Fruit fly (Drosophila melanogaster) whole organism, embryonic: ENCODE measurements around the gene Mvl.
A peak's percentile ranks its signal among the peaks of the same experiment; 100 is the strongest.

ENCODE experiments used
- CG12659 ChIP-seq: fragments of 200-800 bp; sonication (Bioruptor generic); optimal IDR thresholded peaks from 3 replicates; lab custom pipeline; 2017; ENCODE audit warnings: mild to moderate bottlenecking, missing biosample characterization, missing genetic modification reagents, missing genetic modification characterization
- CG13424 ChIP-seq: fragments of 200-800 bp; sonication (Bioruptor generic); optimal IDR thresholded peaks from 2 replicates; lab custom pipeline; 2019; ENCODE audit warnings: missing biosample characterization, mild to moderate bottlenecking, missing genetic modification characterization, moderate library complexity
- CG18011 ChIP-seq: fragments of 200-800 bp; sonication (Bioruptor generic); optimal IDR thresholded peaks from 2 replicates; lab custom pipeline; 2017; ENCODE audit warnings: missing biosample characterization, missing genetic modification characterization, mild to moderate bottlenecking, moderate library complexity, missing genotype
- CG1832 ChIP-seq: fragments of 200-800 bp; sonication (Bioruptor generic); optimal IDR thresholded peaks from 2 replicates; lab custom pipeline; 2017; ENCODE audit warnings: missing biosample characterization, mild to moderate bottlenecking, missing genetic modification characterization, inconsistent platforms
- CG2129 ChIP-seq: fragments of 200-800 bp; sonication (Bioruptor generic); IDR thresholded peaks from 2 replicates; pipeline ENCODE4 v1.3.6; 2022; ENCODE audit warnings: missing biosample characterization, missing genetic modification characterization; ENCODE audit not compliant: partially characterized antibody
- CG2678 ChIP-seq: fragments of 200-800 bp; sonication (Bioruptor generic); optimal IDR thresholded peaks from 3 replicates; lab custom pipeline; 2019; ENCODE audit warnings: missing biosample characterization, mild to moderate bottlenecking, missing genetic modification characterization, moderate library complexity
- CG32767 ChIP-seq: fragments of 200-800 bp; sonication (Bioruptor generic); IDR thresholded peaks from 2 replicates; pipeline ENCODE4 v1.3.6; 2022; ENCODE audit warnings: missing biosample characterization, missing genetic modification characterization
- CG32772 ChIP-seq: fragments of 200-800 bp; sonication (Bioruptor generic); IDR thresholded peaks from 2 replicates; pipeline ENCODE4 v1.3.6; 2022; ENCODE audit warnings: missing biosample characterization, missing genetic modification characterization
- CG3847 ChIP-seq: fragments of 200-800 bp; sonication (Bioruptor generic); IDR thresholded peaks from 2 replicates; pipeline ENCODE4 v1.3.6; 2022; ENCODE audit warnings: missing biosample characterization, missing genetic modification characterization
- CG4282 ChIP-seq: fragments of 200-800 bp; sonication (Bioruptor generic); optimal IDR thresholded peaks from 2 replicates; lab custom pipeline; 2016; ENCODE audit warnings: missing biosample characterization, missing genetic modification characterization
- CG6272 ChIP-seq: fragments of 200-800 bp; sonication (Bioruptor generic); IDR thresholded peaks from 2 replicates; pipeline ENCODE4 v1.3.6; 2022; ENCODE audit warnings: missing biosample characterization, missing genetic modification characterization
- CG6654 ChIP-seq: fragments of 200-800 bp; sonication (Bioruptor generic); optimal IDR thresholded peaks from 2 replicates; lab custom pipeline; 2017; ENCODE audit warnings: missing biosample characterization, mild to moderate bottlenecking, missing genetic modification characterization
- CG6765 ChIP-seq: fragments of 200-800 bp; sonication (Bioruptor generic); optimal IDR thresholded peaks from 3 replicates; lab custom pipeline; 2017; ENCODE audit warnings: missing biosample characterization, mild to moderate bottlenecking, missing genetic modification characterization
- CG8281 ChIP-seq: fragments of 200-800 bp; sonication (Bioruptor generic); optimal IDR thresholded peaks from 2 replicates; lab custom pipeline; 2018; ENCODE audit warnings: missing biosample characterization, mild to moderate bottlenecking, missing genetic modification characterization, moderate library complexity
- CG8359 ChIP-seq: fragments of 200-800 bp; sonication (Bioruptor generic); optimal IDR thresholded peaks from 2 replicates; lab custom pipeline; 2017; ENCODE audit warnings: missing biosample characterization, mild to moderate bottlenecking, missing genetic modification characterization, borderline replicate concordance
- CG9215 ChIP-seq: fragments of 200-800 bp; sonication (Bioruptor generic); IDR thresholded peaks from 2 replicates; pipeline ENCODE4 v1.3.6; 2022; ENCODE audit warnings: missing biosample characterization, missing genetic modification characterization
- CG9437 ChIP-seq: fragments of 200-800 bp; sonication (Bioruptor generic); optimal IDR thresholded peaks from 2 replicates; lab custom pipeline; 2018; ENCODE audit warnings: missing biosample characterization, mild to moderate bottlenecking, missing genetic modification characterization
- CG9876 ChIP-seq: fragments of 200-800 bp; sonication (Bioruptor generic); optimal IDR thresholded peaks from 2 replicates; lab custom pipeline; 2016; ENCODE audit warnings: missing biosample characterization, missing genetic modification characterization
- Dip2 ChIP-seq: fragments of 200-800 bp; sonication (Bioruptor generic); IDR thresholded peaks from 2 replicates; pipeline ENCODE4 v1.3.6; 2022; ENCODE audit warnings: missing biosample characterization, missing genetic modification characterization
- Dip3 ChIP-seq: fragments of 200-800 bp; sonication (Bioruptor generic); optimal IDR thresholded peaks from 3 replicates; lab custom pipeline; 2016; ENCODE audit warnings: missing biosample characterization, missing genetic modification characterization
- Dp ChIP-seq: fragments of 200-800 bp; sonication (Bioruptor generic); optimal IDR thresholded peaks from 2 replicates; lab custom pipeline; 2018; ENCODE audit warnings: missing biosample characterization, mild to moderate bottlenecking, missing genetic modification characterization, moderate library complexity
- Elba2 ChIP-seq: fragments of 200-800 bp; sonication (Bioruptor generic); optimal IDR thresholded peaks from 3 replicates; lab custom pipeline; 2016; ENCODE audit warnings: missing biosample characterization, missing genetic modification characterization
- Ets65A ChIP-seq: fragments of 200-800 bp; sonication (Bioruptor generic); peaks from one replicate; lab custom pipeline; 2016; ENCODE audit warnings: missing biosample characterization, missing genetic modification characterization
- HmgZ ChIP-seq: fragments of 200-800 bp; sonication (Bioruptor generic); optimal IDR thresholded peaks from 2 replicates; lab custom pipeline; 2018; ENCODE audit warnings: missing biosample characterization, mild to moderate bottlenecking, missing genetic modification characterization
- Hr39 ChIP-seq: fragments of >200 bp; optimal IDR thresholded peaks from 2 replicates; lab custom pipeline; 2017
- Jarid2 ChIP-seq: fragments of 200-800 bp; sonication (Bioruptor generic); optimal IDR thresholded peaks from 3 replicates; lab custom pipeline; 2017; ENCODE audit warnings: mild to moderate bottlenecking, missing biosample characterization, missing genetic modification reagents, missing genetic modification characterization
- MTF-1 ChIP-seq: fragments of 200-800 bp; sonication (Bioruptor generic); optimal IDR thresholded peaks from 2 replicates; lab custom pipeline; 2018; ENCODE audit warnings: missing biosample characterization, mild to moderate bottlenecking, missing genetic modification characterization, borderline replicate concordance
- Mad ChIP-seq: fragments of 200-800 bp; sonication (Bioruptor generic); optimal IDR thresholded peaks from 2 replicates; lab custom pipeline; 2016; ENCODE audit warnings: missing biosample characterization, missing genetic modification characterization
- Neu2 ChIP-seq: fragments of 200-800 bp; sonication (Bioruptor generic); optimal IDR thresholded peaks from 3 replicates; lab custom pipeline; 2016; ENCODE audit warnings: missing biosample characterization, missing genetic modification characterization, borderline replicate concordance
- Nf-YC ChIP-seq: fragments of 200-800 bp; optimal IDR thresholded peaks from 3 replicates; lab custom pipeline; 2019; ENCODE audit warnings: missing biosample characterization, mild to moderate bottlenecking, missing genetic modification characterization, moderate library complexity
- Side ChIP-seq: fragments of 200-800 bp; sonication (Bioruptor generic); optimal IDR thresholded peaks from 2 replicates; lab custom pipeline; 2016; ENCODE audit warnings: missing biosample characterization, missing genetic modification characterization
- aop ChIP-seq: fragments of 200-800 bp; sonication (Bioruptor generic); IDR thresholded peaks from 2 replicates; pipeline ENCODE4 v1.3.6; 2022; ENCODE audit warnings: missing biosample characterization, missing genetic modification characterization
- az2 ChIP-seq: fragments of 200-800 bp; sonication (Bioruptor generic); optimal IDR thresholded peaks from 3 replicates; lab custom pipeline; 2016; ENCODE audit warnings: missing biosample characterization, missing genetic modification characterization
- bsh ChIP-seq, 2 experiments: fragments of 200-800 bp; sonication (Bioruptor generic); optimal IDR thresholded peaks; 2 replicates each; lab custom pipeline; 2017 to 2018; ENCODE audit warnings: mild to moderate bottlenecking in 2 of 2, missing biosample characterization in 2 of 2, missing genetic modification characterization in 2 of 2, moderate library complexity in 1 of 2
- cato ChIP-seq: fragments of 200-800 bp; sonication (Bioruptor generic); optimal IDR thresholded peaks from 2 replicates; lab custom pipeline; 2016; ENCODE audit warnings: missing biosample characterization, missing genetic modification characterization, borderline replicate concordance
- chm ChIP-seq: fragments of 200-800 bp; sonication (Bioruptor generic); IDR thresholded peaks from 2 replicates; pipeline ENCODE4 v1.3.6; 2022; ENCODE audit warnings: missing biosample characterization, missing genetic modification characterization
- chn ChIP-seq: fragments of 200-800 bp; sonication (Bioruptor generic); optimal IDR thresholded peaks from 2 replicates; lab custom pipeline; 2016; ENCODE audit warnings: missing biosample characterization, missing genetic modification characterization
- gem ChIP-seq: fragments of 200-800 bp; sonication (Bioruptor generic); optimal IDR thresholded peaks from 2 replicates; lab custom pipeline; 2019; ENCODE audit warnings: missing biosample characterization, mild to moderate bottlenecking, missing genetic modification characterization, moderate library complexity
- gro ChIP-seq: fragments of 200-800 bp; sonication (Bioruptor generic); optimal IDR thresholded peaks from 2 replicates; lab custom pipeline; 2016; ENCODE audit warnings: missing biosample characterization, missing genetic modification characterization
- mam ChIP-seq: fragments of 200-800 bp; sonication (Bioruptor generic); optimal IDR thresholded peaks from 3 replicates; lab custom pipeline; 2016; ENCODE audit warnings: missing biosample characterization, missing genetic modification characterization
- oc ChIP-seq: fragments of 200-800 bp; sonication (Bioruptor generic); optimal IDR thresholded peaks from 2 replicates; lab custom pipeline; 2018; ENCODE audit warnings: missing biosample characterization, mild to moderate bottlenecking, missing genetic modification characterization, moderate library complexity
- pho ChIP-seq: fragments of 200-800 bp; sonication (Bioruptor generic); optimal IDR thresholded peaks from 2 replicates; lab custom pipeline; 2016; ENCODE audit warnings: missing biosample characterization, missing genetic modification characterization
- pum ChIP-seq: fragments of 200-800 bp; sonication (Bioruptor generic); optimal IDR thresholded peaks from 2 replicates; lab custom pipeline; 2016; ENCODE audit warnings: missing biosample characterization, missing genetic modification characterization
- sd ChIP-seq: fragments of 200-800 bp; sonication (Bioruptor generic); optimal IDR thresholded peaks from 3 replicates; lab custom pipeline; 2018; ENCODE audit warnings: missing biosample characterization, mild to moderate bottlenecking, missing genetic modification characterization, moderate library complexity
- sens-2 ChIP-seq: fragments of 200-800 bp; sonication (Bioruptor generic); IDR thresholded peaks from 2 replicates; pipeline ENCODE4 v1.3.6; 2022; ENCODE audit warnings: missing biosample characterization, missing genetic modification characterization
- sr ChIP-seq: fragments of 200-800 bp; sonication (Bioruptor generic); IDR thresholded peaks from 3 replicates; pipeline ENCODE4 v1.3.6; 2022; ENCODE audit warnings: missing biosample characterization, missing genetic modification characterization
- stwl ChIP-seq: fragments of 200-800 bp; sonication (Bioruptor generic); optimal IDR thresholded peaks from 3 replicates; lab custom pipeline; 2018; ENCODE audit warnings: missing biosample characterization, mild to moderate bottlenecking, missing genetic modification characterization, moderate library complexity
- tio ChIP-seq: fragments of 200-800 bp; sonication (Bioruptor generic); optimal IDR thresholded peaks from 2 replicates; lab custom pipeline; 2017; ENCODE audit warnings: missing biosample characterization, missing genetic modification characterization, inconsistent platforms
- toy ChIP-seq: fragments of 200-800 bp; sonication (Bioruptor generic); IDR thresholded peaks from 2 replicates; pipeline ENCODE4 v1.3.6; 2022; ENCODE audit warnings: missing biosample characterization, missing genetic modification characterization
- zf30C ChIP-seq: fragments of 200-800 bp; sonication (Bioruptor generic); optimal IDR thresholded peaks from 3 replicates; lab custom pipeline; 2018; ENCODE audit warnings: missing biosample characterization, mild to moderate bottlenecking, missing genetic modification characterization

Mvl gene

DNA sequence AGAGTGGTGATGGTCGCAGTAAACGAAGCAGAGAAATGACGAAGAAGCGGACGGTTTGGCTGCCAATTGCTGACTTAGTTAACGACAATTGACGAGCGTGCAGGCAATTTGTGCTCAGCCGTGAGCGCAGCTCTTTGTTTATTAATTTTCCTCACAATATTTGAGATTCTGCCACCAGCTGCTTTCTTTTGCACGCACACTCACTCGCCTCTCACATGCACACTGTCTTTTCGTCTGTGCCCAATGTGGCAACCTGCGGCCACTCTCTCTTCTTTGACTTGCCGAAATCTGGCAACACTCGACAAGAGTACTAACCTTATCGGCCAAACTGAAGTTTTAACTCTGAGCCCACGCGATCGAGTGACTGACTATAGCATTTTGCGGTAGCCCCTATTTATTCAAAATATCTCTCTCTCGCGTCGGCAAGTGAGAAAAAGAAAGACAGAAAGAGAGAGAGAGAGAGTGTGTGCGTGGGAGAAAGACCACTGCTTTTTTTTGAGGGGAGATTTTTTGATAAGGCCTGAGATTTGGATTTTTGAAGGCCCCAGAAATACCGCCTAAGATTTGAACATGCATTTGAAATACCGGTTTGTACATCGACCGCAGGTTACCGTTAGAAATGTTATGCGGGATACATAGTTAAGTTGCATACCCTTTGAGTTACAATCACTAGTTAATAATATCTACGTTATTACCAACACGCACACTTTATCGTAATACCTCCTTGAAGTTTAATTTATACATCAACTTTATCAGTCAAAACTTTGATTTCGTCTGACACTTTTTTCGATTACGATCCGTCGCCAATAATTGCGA, at the start of gene Mvl (continued):
- TF ChIP-seq CG9215 (GFP tag; lab: Robert Waterston, UW), result no peak
- peak; percentile 9 for TF ChIP-seq zf30C (GFP tag; lab: Kevin White, UChicago)
- no peak for TF ChIP-seq Neu2 (GFP tag; lab: Kevin White, UChicago)
- TF ChIP-seq CG6272 (GFP tag; lab: Robert Waterston, UW), result no peak
- no peak for TF ChIP-seq CG2129 (GFP tag; lab: Robert Waterston, UW)
- peak; percentile 55; the same call in 1 of the 2 replicates for TF ChIP-seq chm
- TF ChIP-seq oc (tag; lab: Kevin White, UChicago), result no peak
- TF ChIP-seq mam (GFP tag; lab: Kevin White, UChicago), result no peak
- no peak for TF ChIP-seq CG8281 (tag; lab: Kevin White, UChicago)
- TF ChIP-seq pho (GFP tag; lab: Kevin White, UChicago), result no peak
- no peak for TF ChIP-seq Hr39 (lab: Kevin White, UChicago)
- no peak for TF ChIP-seq chn (GFP tag; lab: Kevin White, UChicago)
- TF ChIP-seq gem, result no peak
- no peak for TF ChIP-seq pum (GFP tag; lab: Kevin White, UChicago)
- no peak for TF ChIP-seq MTF-1 (GFP tag; lab: Kevin White, UChicago)
- peak; percentile 20 for TF ChIP-seq CG6765 (GFP tag; lab: Kevin White, UChicago)
- peak; percentile 8 for TF ChIP-seq sd
- no peak for TF ChIP-seq Dip3
- TF ChIP-seq Nf-YC (tag; lab: Kevin White, UChicago), result peak; percentile 12
- 0 out of 2 replicates have a peak, but pooled peaks have one; percentile 44 for TF ChIP-seq sens-2
- TF ChIP-seq gro (GFP tag; lab: Kevin White, UChicago), result peak; percentile 48
- TF ChIP-seq CG32767 (GFP tag; lab: Robert Waterston, UW), result no peak
- peak; percentile 25 for TF ChIP-seq Side (GFP tag; lab: Kevin White, UChicago)
- TF ChIP-seq CG12659, result peak; percentile 39
- peak; percentile 34; the same call in 1 of the 2 replicates for TF ChIP-seq CG3847 (GFP tag; lab: Robert Waterston, UW)
- TF ChIP-seq Mad, result no peak
- no peak for TF ChIP-seq Dip2 (GFP tag; lab: Robert Waterston, UW)
- peak; percentile 73 for TF ChIP-seq stwl (tag; lab: Kevin White, UChicago)
- no peak for TF ChIP-seq toy
- no peak for TF ChIP-seq CG8359 (GFP tag; lab: Kevin White, UChicago)
- no peak for TF ChIP-seq Elba2
- no peak for TF ChIP-seq CG9437 (GFP tag; lab: Kevin White, UChicago)
- no peak for TF ChIP-seq CG2678
- TF ChIP-seq CG4282, result no peak
- TF ChIP-seq bsh (GFP tag; optimal IDR thresholded peaks at IDR 0.05; lab: Kevin White, UChicago), result no peak
- peak; percentile 3 for TF ChIP-seq CG18011 (GFP tag; lab: Kevin White, UChicago)
- TF ChIP-seq CG9876 (GFP tag; lab: Kevin White, UChicago), result no peak
- TF ChIP-seq HmgZ (tag; lab: Kevin White, UChicago), result peak; percentile 81
- TF ChIP-seq CG32772 (GFP tag; lab: Robert Waterston, UW), result no peak
- no peak for TF ChIP-seq tio (GFP tag; lab: Kevin White, UChicago)
- peak; percentile 74 for TF ChIP-seq CG1832
- TF ChIP-seq cato, result no peak
- TF ChIP-seq sr, result peak; percentile 86
- no peak for TF ChIP-seq az2 (GFP tag; lab: Kevin White, UChicago)
- TF ChIP-seq aop, result no peak
- TF ChIP-seq Jarid2 (GFP tag; lab: Kevin White, UChicago), result peak; percentile 74
- TF ChIP-seq CG6654 (GFP tag; lab: Kevin White, UChicago), result no peak
- peak; percentile 79 for TF ChIP-seq Dp (GFP tag; lab: Kevin White, UChicago)
- no peak for TF ChIP-seq CG13424
- no peak for TF ChIP-seq Ets65A (GFP tag; lab: Kevin White, UChicago)
